Worm (Caenorhabditis elegans) whole organism, L1 larva: ENCODE measurements around the gene T12G3.2.

Experiments
- aly-2 ChIP-seq: fragments of 150-350 bp; optimal IDR thresholded peaks from 2 replicates; lab custom pipeline; 2014; ENCODE audit warnings: missing biosample characterization, missing genetic modification characterization
- dpl-1 ChIP-seq, 3 experiments: fragments of 150-350 bp in 2 of 3; sonication (generic microtip) in 1 of 3; optimal IDR thresholded peaks; 2 replicates each; lab custom pipeline; 2014 to 2017; ENCODE audit warnings: missing biosample characterization in 3 of 3, missing genetic modification characterization in 3 of 3, missing genetic modification reagents in 3 of 3
- efl-1 ChIP-seq, 4 experiments: fragments of 150-350 bp; optimal IDR thresholded peaks in 3 of 4; peaks in 1 of 4; 1 replicate in 1 of 4; 2 replicates in 3 of 4; lab custom pipeline; 2014; ENCODE audit warnings: missing biosample characterization in 2 of 4, missing genetic modification characterization in 2 of 4, missing genetic modification reagents in 2 of 4
- lsy-2 ChIP-seq, 2 experiments: fragments of 150-350 bp; optimal IDR thresholded peaks; 2 replicates each; lab custom pipeline; 2014; ENCODE audit warnings: missing biosample characterization in 2 of 2, missing genetic modification characterization in 2 of 2
- nhr-77 ChIP-seq: fragments of 150-350 bp; optimal IDR thresholded peaks from 2 replicates; lab custom pipeline; 2014; ENCODE audit warnings: missing biosample characterization, missing genetic modification characterization
- unc-62 ChIP-seq: fragments of 150-350 bp; optimal IDR thresholded peaks from 2 replicates; lab custom pipeline; 2014; ENCODE audit warnings: missing biosample characterization, missing genetic modification reagents, missing genetic modification characterization
- vab-15 ChIP-seq: sonication (generic microtip); optimal IDR thresholded peaks from 2 replicates; lab custom pipeline; 2017; ENCODE audit warnings: missing genotype, mild to moderate bottlenecking, missing genetic modification characterization, missing compliant biosample characterization

ce11 chrIV:12012439-12013003 lies 34.2 kb downstream of the T12G3.2 start:
- TF ChIP-seq aly-2 (tag; lab: Kevin White, UChicago) (no peak), nhr-77 (tag; lab: Kevin White, UChicago) (no peak), efl-1 (optimal IDR thresholded peaks at IDR 0.05; lab: Kevin White, UChicago) (peak in 1 of 2 experiments; percentile 3), efl-1 (GFP tag; optimal IDR thresholded peaks at IDR 0.05 in 1 of 2; lab: Kevin White, UChicago) (peak in 1 of 2 experiments; percentile 73), vab-15 (tag; lab: Kevin White, UChicago) (no peak), unc-62 (no peak), lsy-2 (tag; optimal IDR thresholded peaks at IDR 0.05; lab: Kevin White, UChicago) (peak in 1 of 2 experiments; percentile 22), dpl-1 (GFP tag; optimal IDR thresholded peaks at IDR 0.05; lab: Kevin White, UChicago) (no peak)
